Fruit fly (Drosophila melanogaster) whole organism, embryonic: Measurements from ENCODE around the gene CG5043.

Experiments
- Bgb ChIP-seq: fragments of 200-800 bp; sonication (Bioruptor generic); IDR thresholded peaks from 2 replicates; pipeline ENCODE4 v1.3.6; 2022; ENCODE audit warnings: missing biosample characterization, missing genetic modification characterization; ENCODE audit not compliant: partially characterized antibody
- CG1024 ChIP-seq: fragments of 200-800 bp; sonication (Bioruptor generic); IDR thresholded peaks from 2 replicates; pipeline ENCODE4 v1.3.6; 2022; ENCODE audit warnings: missing biosample characterization, missing genetic modification characterization
- CG10366 ChIP-seq: fragments of 200-800 bp; sonication (Bioruptor generic); IDR thresholded peaks from 2 replicates; pipeline ENCODE4 v1.3.6; 2022; ENCODE audit warnings: missing biosample characterization, missing genetic modification characterization
- CG11093 ChIP-seq: fragments of 200-800 bp; sonication (Bioruptor generic); IDR thresholded peaks from 3 replicates; pipeline ENCODE4 v1.3.6; 2022; ENCODE audit warnings: missing biosample characterization, missing genetic modification characterization
- CG11695 ChIP-seq: fragments of 200-800 bp; sonication (Bioruptor generic); IDR thresholded peaks from 3 replicates; pipeline ENCODE4 v1.3.6; 2022; ENCODE audit warnings: missing biosample characterization, missing genetic modification characterization
- CG12299 ChIP-seq: fragments of 200-800 bp; sonication (Bioruptor generic); optimal IDR thresholded peaks from 2 replicates; lab custom pipeline; 2018; ENCODE audit warnings: missing biosample characterization, mild to moderate bottlenecking, missing genetic modification characterization
- CG12769 ChIP-seq: fragments of 200-800 bp; sonication (Bioruptor generic); optimal IDR thresholded peaks from 2 replicates; lab custom pipeline; 2019; ENCODE audit warnings: missing biosample characterization, mild to moderate bottlenecking, missing genetic modification characterization, moderate library complexity
- CG15269 ChIP-seq: fragments of 200-800 bp; sonication (Bioruptor generic); optimal IDR thresholded peaks from 2 replicates; lab custom pipeline; 2018; ENCODE audit warnings: missing biosample characterization, mild to moderate bottlenecking, missing genetic modification characterization, moderate library complexity
- CG1792 ChIP-seq: fragments of 200-800 bp; sonication (Bioruptor generic); optimal IDR thresholded peaks from 2 replicates; lab custom pipeline; 2016; ENCODE audit warnings: missing biosample characterization, missing genetic modification characterization
- CG18011 ChIP-seq: fragments of 200-800 bp; sonication (Bioruptor generic); optimal IDR thresholded peaks from 2 replicates; lab custom pipeline; 2017; ENCODE audit warnings: missing biosample characterization, missing genetic modification characterization, mild to moderate bottlenecking, moderate library complexity, missing genotype
- CG33557 ChIP-seq: fragments of 200-800 bp; sonication (Bioruptor generic); optimal IDR thresholded peaks from 2 replicates; lab custom pipeline; 2019; ENCODE audit warnings: missing biosample characterization, mild to moderate bottlenecking, missing genetic modification characterization, moderate library complexity
- CG6654 ChIP-seq: fragments of 200-800 bp; sonication (Bioruptor generic); optimal IDR thresholded peaks from 2 replicates; lab custom pipeline; 2017; ENCODE audit warnings: missing biosample characterization, mild to moderate bottlenecking, missing genetic modification characterization
- CG6854 ChIP-seq: fragments of 200-800 bp; sonication (Bioruptor generic); optimal IDR thresholded peaks from 3 replicates; lab custom pipeline; 2017; ENCODE audit warnings: missing biosample characterization, mild to moderate bottlenecking, missing genetic modification characterization
- CG7357 ChIP-seq: fragments of 200-800 bp; sonication (Bioruptor generic); IDR thresholded peaks from 3 replicates; pipeline ENCODE4 v1.3.6; 2022; ENCODE audit warnings: missing biosample characterization, missing genetic modification characterization
- CG7928 ChIP-seq: fragments of 200-800 bp; sonication (Bioruptor generic); optimal IDR thresholded peaks from 2 replicates; lab custom pipeline; 2017; ENCODE audit warnings: missing biosample characterization, mild to moderate bottlenecking, missing genetic modification characterization
- CG8944 ChIP-seq: fragments of 200-800 bp; sonication (Bioruptor generic); optimal IDR thresholded peaks from 3 replicates; lab custom pipeline; 2016; ENCODE audit warnings: missing biosample characterization, missing genetic modification characterization
- CG9215 ChIP-seq: fragments of 200-800 bp; sonication (Bioruptor generic); IDR thresholded peaks from 2 replicates; pipeline ENCODE4 v1.3.6; 2022; ENCODE audit warnings: missing biosample characterization, missing genetic modification characterization
- CG9876 ChIP-seq: fragments of 200-800 bp; sonication (Bioruptor generic); optimal IDR thresholded peaks from 2 replicates; lab custom pipeline; 2016; ENCODE audit warnings: missing biosample characterization, missing genetic modification characterization
- Dref ChIP-seq: fragments of 200-800 bp; sonication (Bioruptor generic); IDR thresholded peaks from 2 replicates; pipeline ENCODE4 v1.3.6; 2022; ENCODE audit warnings: missing biosample characterization, missing genetic modification characterization
- E2f1 ChIP-seq: fragments of 200-800 bp; sonication (Bioruptor generic); IDR thresholded peaks from 2 replicates; pipeline ENCODE4 v1.3.6; 2022; ENCODE audit warnings: missing biosample characterization, missing genetic modification characterization
- E2f2 ChIP-seq: fragments of 200-800 bp; sonication (Bioruptor generic); IDR thresholded peaks from 2 replicates; pipeline ENCODE4 v1.3.6; 2022; ENCODE audit warnings: missing biosample characterization, missing genetic modification characterization
- Fer1 ChIP-seq: fragments of 200-800 bp; sonication (Bioruptor generic); optimal IDR thresholded peaks from 2 replicates; lab custom pipeline; 2017; ENCODE audit warnings: missing biosample characterization, mild to moderate bottlenecking, missing genetic modification characterization
- Hand ChIP-seq: fragments of 200-800 bp; sonication (Bioruptor generic); optimal IDR thresholded peaks from 2 replicates; lab custom pipeline; 2017; ENCODE audit warnings: mild to moderate bottlenecking, missing biosample characterization, missing genetic modification reagents, missing genetic modification characterization
- Hmr ChIP-seq: fragments of 200-800 bp; sonication (Bioruptor generic); optimal IDR thresholded peaks from 3 replicates; lab custom pipeline; 2017; ENCODE audit warnings: mild to moderate bottlenecking, missing biosample characterization, missing genetic modification reagents, missing genetic modification characterization
- MBD-R2 ChIP-seq: fragments of 200-800 bp; sonication (Bioruptor generic); IDR thresholded peaks from 2 replicates; pipeline ENCODE4 v1.3.6; 2022; ENCODE audit warnings: missing biosample characterization, missing genetic modification characterization
- Mad ChIP-seq: fragments of 200-800 bp; sonication (Bioruptor generic); optimal IDR thresholded peaks from 2 replicates; lab custom pipeline; 2016; ENCODE audit warnings: missing biosample characterization, missing genetic modification characterization
- Myb ChIP-seq: fragments of 200-800 bp; sonication (Bioruptor generic); optimal IDR thresholded peaks from 2 replicates; lab custom pipeline; 2016; ENCODE audit warnings: missing biosample characterization, missing genetic modification characterization
- Spps ChIP-seq: fragments of 200-800 bp; sonication (Bioruptor generic); optimal IDR thresholded peaks from 2 replicates; lab custom pipeline; 2018; ENCODE audit warnings: missing biosample characterization, mild to moderate bottlenecking, missing genetic modification characterization
- ap ChIP-seq: fragments of 200-800 bp; sonication (Bioruptor generic); IDR thresholded peaks from 2 replicates; pipeline ENCODE4 v1.3.6; 2022; ENCODE audit warnings: missing biosample characterization, missing genetic modification characterization
- cg ChIP-seq: fragments of 200-800 bp; sonication (Bioruptor generic); optimal IDR thresholded peaks from 3 replicates; lab custom pipeline; 2019; ENCODE audit warnings: missing biosample characterization, mild to moderate bottlenecking, missing genetic modification characterization, moderate library complexity
- chm ChIP-seq: fragments of 200-800 bp; sonication (Bioruptor generic); IDR thresholded peaks from 2 replicates; pipeline ENCODE4 v1.3.6; 2022; ENCODE audit warnings: missing biosample characterization, missing genetic modification characterization
- dm ChIP-seq: fragments of 200-800 bp; sonication (Bioruptor generic); optimal IDR thresholded peaks from 3 replicates; lab custom pipeline; 2016; ENCODE audit warnings: missing biosample characterization, missing genetic modification characterization
- en ChIP-seq: fragments of 200-800 bp; sonication (Bioruptor generic); optimal IDR thresholded peaks from 2 replicates; lab custom pipeline; 2016; ENCODE audit warnings: missing biosample characterization, missing genetic modification characterization
- ewg ChIP-seq: fragments of 200-800 bp; sonication (Bioruptor generic); optimal IDR thresholded peaks from 3 replicates; lab custom pipeline; 2017; ENCODE audit warnings: mild to moderate bottlenecking, missing biosample characterization, missing genetic modification reagents, missing genetic modification characterization
- fd102C ChIP-seq: fragments of 200-800 bp; sonication (Bioruptor generic); optimal IDR thresholded peaks from 2 replicates; lab custom pipeline; 2018; ENCODE audit warnings: missing biosample characterization, mild to moderate bottlenecking, missing genetic modification characterization, moderate library complexity
- gt ChIP-seq: fragments of 200-800 bp; sonication (Bioruptor generic); IDR thresholded peaks from 2 replicates; pipeline ENCODE4 v1.3.6; 2022; ENCODE audit warnings: missing biosample characterization, missing genetic modification characterization
- jigr1 ChIP-seq: fragments of 200-800 bp; sonication (Bioruptor generic); IDR thresholded peaks from 3 replicates; pipeline ENCODE4 v1.3.6; 2022; ENCODE audit warnings: missing biosample characterization, missing genetic modification characterization
- nau ChIP-seq: fragments of 200-800 bp; sonication (Bioruptor generic); optimal IDR thresholded peaks from 3 replicates; lab custom pipeline; 2017; ENCODE audit warnings: missing biosample characterization, mild to moderate bottlenecking, missing genetic modification characterization, missing genetic modification reagents
- nerfin-1 ChIP-seq: fragments of 200-800 bp; sonication (Bioruptor generic); optimal IDR thresholded peaks from 3 replicates; lab custom pipeline; 2019; ENCODE audit warnings: missing biosample characterization, mild to moderate bottlenecking, missing genetic modification characterization, moderate library complexity
- p53 ChIP-seq: fragments of 200-800 bp; sonication (Bioruptor generic); optimal IDR thresholded peaks from 2 replicates; lab custom pipeline; 2016; ENCODE audit warnings: missing biosample characterization, missing genetic modification characterization
- pan ChIP-seq, 4 experiments: fragments of >200 bp in 3 of 4; fragments of 200-800 bp in 1 of 4; sonication (Bioruptor generic) in 1 of 4; optimal IDR thresholded peaks in 3 of 4; IDR thresholded peaks in 1 of 4; 2 replicates each; pipeline versions ENCODE4 v1.3.6 to Lab custom; 2017 to 2022; ENCODE audit warnings: missing biosample characterization in 2 of 4, missing genetic modification characterization in 2 of 4, mixed read lengths in 1 of 4
- pho ChIP-seq: fragments of 200-800 bp; sonication (Bioruptor generic); optimal IDR thresholded peaks from 2 replicates; lab custom pipeline; 2016; ENCODE audit warnings: missing biosample characterization, missing genetic modification characterization
- pita ChIP-seq: fragments of 200-800 bp; sonication (Bioruptor generic); optimal IDR thresholded peaks from 2 replicates; lab custom pipeline; 2017; ENCODE audit warnings: missing biosample characterization, mild to moderate bottlenecking, missing genetic modification characterization
- salm ChIP-seq: fragments of 200-800 bp; sonication (Bioruptor generic); optimal IDR thresholded peaks from 2 replicates; lab custom pipeline; 2018; ENCODE audit warnings: missing biosample characterization, mild to moderate bottlenecking, missing genetic modification characterization
- sna ChIP-seq: fragments of 200-800 bp; sonication (Bioruptor generic); IDR thresholded peaks from 2 replicates; pipeline ENCODE4 v1.3.6; 2022; ENCODE audit warnings: missing biosample characterization, missing genetic modification characterization; ENCODE audit not compliant: partially characterized antibody
- trh ChIP-seq: fragments of 200-800 bp; sonication (Bioruptor generic); optimal IDR thresholded peaks from 2 replicates; lab custom pipeline; 2016; ENCODE audit warnings: missing biosample characterization, missing genetic modification characterization
- tup ChIP-seq: fragments of 200-800 bp; sonication (Bioruptor generic); optimal IDR thresholded peaks from 2 replicates; lab custom pipeline; 2016; ENCODE audit warnings: missing biosample characterization, mild to moderate bottlenecking, missing genetic modification characterization, moderate library complexity
- vvl ChIP-seq: fragments of 200-800 bp; sonication (Bioruptor generic); IDR thresholded peaks from 2 replicates; pipeline ENCODE4 v1.3.6; 2022; ENCODE audit warnings: missing biosample characterization, missing genetic modification characterization
- wek ChIP-seq: fragments of 200-800 bp; sonication (Bioruptor generic); optimal IDR thresholded peaks from 3 replicates; lab custom pipeline; 2018; ENCODE audit warnings: missing biosample characterization, mild to moderate bottlenecking, missing genetic modification characterization, moderate library complexity
- z ChIP-seq: fragments of 200-800 bp; sonication (Bioruptor generic); IDR thresholded peaks from 3 replicates; pipeline ENCODE4 v1.3.6; 2022; ENCODE audit warnings: missing biosample characterization, missing genetic modification characterization
- zfh1 ChIP-seq: fragments of 200-800 bp; sonication (Bioruptor generic); IDR thresholded peaks from 3 replicates; pipeline ENCODE4 v1.3.6; 2022; ENCODE audit warnings: missing biosample characterization, missing genetic modification characterization

Gene CG5043

dm6 chr2L:17410358-17410757, 23.3 kb upstream of the CG5043 start, which contains the start of the genes Polr2J and CG15141 (continued):
- peak; percentile 81 for TF ChIP-seq jigr1 (GFP tag; lab: Robert Waterston, UW)
- TF ChIP-seq CG12299 (tag; lab: Kevin White, UChicago) = peak; percentile 75
- TF ChIP-seq Hmr (GFP tag; lab: Kevin White, UChicago) = no peak
- TF ChIP-seq Bgb (GFP tag; lab: Robert Waterston, UW) = peak; percentile 80
- peak; percentile 58 for TF ChIP-seq CG6654 (GFP tag; lab: Kevin White, UChicago)
- peak; percentile 84 for TF ChIP-seq sna (GFP tag; lab: Robert Waterston, UW)
- TF ChIP-seq CG1024 (GFP tag; lab: Robert Waterston, UW) = no peak; the same call in 1 of the 2 replicates
- no peak for TF ChIP-seq CG6854
- TF ChIP-seq trh (GFP tag; lab: Kevin White, UChicago) = peak; percentile 66
- peak; percentile 72; the same call in 2 of the 3 replicates for TF ChIP-seq CG11093 (GFP tag; lab: Robert Waterston, UW)
- TF ChIP-seq CG18011 = peak; percentile 74
- no peak for TF ChIP-seq Dref
- TF ChIP-seq salm (tag; lab: Kevin White, UChicago) = no peak
- TF ChIP-seq CG9876 (GFP tag; lab: Kevin White, UChicago) = peak; percentile 41
- peak; percentile 68 for TF ChIP-seq CG7928 (GFP tag; lab: Kevin White, UChicago)
- no peak for TF ChIP-seq CG12769 (tag; lab: Kevin White, UChicago)
- peak; percentile 67; the same call in 1 of the 2 replicates for TF ChIP-seq gt (GFP tag; lab: Robert Waterston, UW)
- TF ChIP-seq ewg (GFP tag; lab: Kevin White, UChicago) = peak; percentile 82
- peak; percentile 72 for TF ChIP-seq E2f2 (GFP tag; lab: Robert Waterston, UW)
- peak; percentile 96 for TF ChIP-seq nerfin-1 (tag; lab: Kevin White, UChicago)
- TF ChIP-seq vvl (GFP tag; lab: Robert Waterston, UW) = peak; percentile 88
- TF ChIP-seq CG15269 (tag; lab: Kevin White, UChicago) = no peak
- TF ChIP-seq CG10366 (GFP tag; lab: Robert Waterston, UW) = peak; percentile 87
- TF ChIP-seq ap (GFP tag; lab: Robert Waterston, UW) = peak; percentile 76; the same call in 1 of the 2 replicates
- TF ChIP-seq zfh1 (GFP tag; lab: Robert Waterston, UW) = peak; percentile 84
- no peak for TF ChIP-seq nau
- TF ChIP-seq Spps (tag; lab: Kevin White, UChicago) = peak; percentile 54
- TF ChIP-seq Hand = no peak
- TF ChIP-seq E2f1 (GFP tag; lab: Robert Waterston, UW) = peak; percentile 83
- TF ChIP-seq CG33557 (GFP tag; lab: Kevin White, UChicago) = no peak
- no peak for TF ChIP-seq Fer1 (GFP tag; lab: Kevin White, UChicago)
- no peak for TF ChIP-seq z (GFP tag; lab: Robert Waterston, UW)
- peak; percentile 45 for TF ChIP-seq Myb (GFP tag; lab: Kevin White, UChicago)
- no peak for TF ChIP-seq pita (GFP tag; lab: Kevin White, UChicago)
- peak; percentile 70 for TF ChIP-seq chm (GFP tag; lab: Robert Waterston, UW)
- TF ChIP-seq MBD-R2 (GFP tag; lab: Robert Waterston, UW) = peak; percentile 96
- peak; percentile 57 for TF ChIP-seq tup (GFP tag; lab: Kevin White, UChicago)
- no peak for TF ChIP-seq CG8944 (GFP tag; lab: Kevin White, UChicago)
- TF ChIP-seq cg = no peak
- TF ChIP-seq CG11695 (GFP tag; lab: Robert Waterston, UW) = peak; percentile 73; the same call in 2 of the 3 replicates
- TF ChIP-seq p53 = no peak
- TF ChIP-seq CG9215 (GFP tag; lab: Robert Waterston, UW) = peak; percentile 88
- peak; percentile 46 for TF ChIP-seq CG1792 (GFP tag; lab: Kevin White, UChicago)
- TF ChIP-seq pan (optimal IDR thresholded peaks at IDR 0.05; lab: Kevin White, UChicago) = no peak
- TF ChIP-seq pan (GFP tag; optimal IDR thresholded peaks at IDR 0.05 in 1 of 2, IDR thresholded peaks at IDR 0.05 in 1 of 2) = peak in 1 of 2 experiments; percentile 84
- TF ChIP-seq pho = peak; percentile 88
- TF ChIP-seq CG7357 (GFP tag; lab: Robert Waterston, UW) = peak; percentile 79
- peak; percentile 69 for TF ChIP-seq dm (GFP tag; lab: Kevin White, UChicago)
- TF ChIP-seq Mad (GFP tag; lab: Kevin White, UChicago) = peak; percentile 89
- no peak for TF ChIP-seq wek (GFP tag; lab: Kevin White, UChicago)
- no peak for TF ChIP-seq en
- peak; percentile 18 for TF ChIP-seq fd102C (GFP tag; lab: Kevin White, UChicago)
